Worm (Caenorhabditis elegans) whole organism, young adult: ENCODE data around the gene C27A7.5.
"Not testable (repeated sequence)": the region's sequence is repeated elsewhere in the genome, so short reads cannot be mapped to it uniquely, and the experiment has no call there.

ENCODE experiments used
- B0035.1 ChIP-seq: sonication (generic microtip); optimal IDR thresholded peaks from 2 replicates; lab custom pipeline; 2016; ENCODE audit warnings: missing genetic modification characterization, mild to moderate bottlenecking, missing compliant biosample characterization, missing genotype, missing genetic modification reagents
- F10E7.11 ChIP-seq: sonication (generic microtip); optimal IDR thresholded peaks from 2 replicates; lab custom pipeline; 2017; ENCODE audit warnings: mild to moderate bottlenecking, missing genetic modification characterization, moderate library complexity, missing compliant biosample characterization
- F49E8.2 ChIP-seq: sonication (generic microtip); optimal IDR thresholded peaks from 3 replicates; lab custom pipeline; 2017; ENCODE audit warnings: missing genetic modification characterization, mild to moderate bottlenecking, missing compliant biosample characterization, antibody characterized with exemption, moderate library complexity; ENCODE audit not compliant: insufficient read depth
- F52B5.7 ChIP-seq: sonication (generic microtip); optimal IDR thresholded peaks from 2 replicates; lab custom pipeline; 2016; ENCODE audit warnings: mild to moderate bottlenecking, missing genetic modification characterization, missing compliant biosample characterization
- F55B11.4 ChIP-seq: sonication (generic microtip); optimal IDR thresholded peaks from 2 replicates; lab custom pipeline; 2016; ENCODE audit warnings: missing compliant biosample characterization, missing genetic modification characterization, borderline replicate concordance; ENCODE audit not compliant: insufficient read depth
- K11D2.4 ChIP-seq: fragments of 200-800 bp; sonication (Bioruptor generic); IDR thresholded peaks from 2 replicates; pipeline ENCODE4 v1.3.6; 2022; ENCODE audit warnings: missing genetic modification reagents, missing genetic modification characterization, missing compliant biosample characterization
- T26A5.8 ChIP-seq: sonication (generic microtip); optimal IDR thresholded peaks from 2 replicates; lab custom pipeline; 2016; ENCODE audit warnings: missing genetic modification characterization, missing compliant biosample characterization
- ZK185.1 ChIP-seq: sonication (generic microtip); optimal IDR thresholded peaks from 2 replicates; lab custom pipeline; 2016; ENCODE audit warnings: mild to moderate bottlenecking, missing genetic modification characterization, missing compliant biosample characterization; ENCODE audit not compliant: poor library complexity, severe bottlenecking
- athp-1 ChIP-seq: sonication (generic microtip); optimal IDR thresholded peaks from 2 replicates; lab custom pipeline; 2017; ENCODE audit warnings: mild to moderate bottlenecking, missing genetic modification characterization, missing compliant biosample characterization
- attf-3 ChIP-seq: fragments of 200-800 bp; sonication (Bioruptor generic); conservative IDR thresholded peaks from 2 replicates; pipeline ENCODE4 v1.3.6; 2022; ENCODE audit warnings: missing genetic modification reagents, missing genetic modification characterization, missing compliant biosample characterization
- ccch-3 ChIP-seq: fragments of 200-800 bp; sonication (Bioruptor generic); optimal IDR thresholded peaks from 2 replicates; lab custom pipeline; 2018; ENCODE audit warnings: mild to moderate bottlenecking, missing genetic modification characterization, missing compliant biosample characterization
- ceh-100 ChIP-seq: fragments of 200-800 bp; sonication (Bioruptor generic); IDR thresholded peaks from 2 replicates; pipeline ENCODE4 v1.3.6; 2022; ENCODE audit warnings: missing genetic modification reagents, missing genetic modification characterization, missing compliant biosample characterization
- ceh-58 ChIP-seq: fragments of 200-800 bp; sonication (Bioruptor generic); IDR thresholded peaks from 2 replicates; pipeline ENCODE4 v1.3.6; 2022; ENCODE audit warnings: missing genetic modification characterization, missing compliant biosample characterization
- ceh-79 ChIP-seq: sonication (generic microtip); optimal IDR thresholded peaks from 2 replicates; lab custom pipeline; 2017; ENCODE audit warnings: mild to moderate bottlenecking, missing genetic modification characterization, missing compliant biosample characterization
- lag-1 ChIP-seq: fragments of 200-800 bp; sonication (Bioruptor generic); IDR thresholded peaks from 2 replicates; pipeline ENCODE4 v1.3.6; 2022; ENCODE audit warnings: missing genetic modification reagents, missing genetic modification characterization, missing compliant biosample characterization
- let-607 ChIP-seq, 2 experiments: fragments of 200-800 bp in 1 of 2; sonication (Bioruptor generic) in 1 of 2; sonication (generic microtip) in 1 of 2; optimal IDR thresholded peaks; 2 replicates each; lab custom pipeline; 2016 to 2018; ENCODE audit warnings: mild to moderate bottlenecking in 2 of 2, missing compliant biosample characterization in 2 of 2, missing genetic modification characterization in 2 of 2, moderate library complexity in 2 of 2, missing genotype in 1 of 2
- madf-3 ChIP-seq: fragments of 200-800 bp; sonication (Bioruptor generic); IDR thresholded peaks from 2 replicates; pipeline ENCODE4 v1.3.6; 2022; ENCODE audit warnings: missing genetic modification reagents, missing genetic modification characterization, missing compliant biosample characterization
- madf-6 ChIP-seq: fragments of 200-800 bp; sonication (Bioruptor generic); IDR thresholded peaks from 2 replicates; pipeline ENCODE4 v1.3.6; 2022; ENCODE audit warnings: missing genetic modification reagents, missing genetic modification characterization, missing compliant biosample characterization
- mcd-1 ChIP-seq: fragments of 200-800 bp; sonication (Bioruptor generic); IDR thresholded peaks from 2 replicates; pipeline ENCODE4 v1.3.6; 2022; ENCODE audit warnings: missing genetic modification reagents, missing genetic modification characterization, missing compliant biosample characterization
- mel-28 ChIP-seq: sonication (generic microtip); optimal IDR thresholded peaks from 2 replicates; lab custom pipeline; 2016; ENCODE audit warnings: borderline replicate concordance, mild to moderate bottlenecking, missing genetic modification characterization, missing compliant biosample characterization
- mxl-1 ChIP-seq: sonication (generic microtip); optimal IDR thresholded peaks from 2 replicates; lab custom pipeline; 2016; ENCODE audit warnings: missing genetic modification characterization, missing compliant biosample characterization
- nfyb-1 ChIP-seq: fragments of 200-800 bp; sonication (Bioruptor generic); IDR thresholded peaks from 2 replicates; pipeline ENCODE4 v1.3.6; 2022; ENCODE audit warnings: missing genetic modification reagents, missing genetic modification characterization, missing compliant biosample characterization
- nhr-27 ChIP-seq: fragments of 200-800 bp; sonication (Bioruptor generic); optimal IDR thresholded peaks from 2 replicates; lab custom pipeline; 2018; ENCODE audit warnings: mild to moderate bottlenecking, missing genetic modification characterization, moderate library complexity, missing compliant biosample characterization
- rec-8 ChIP-seq, 2 experiments: sonication (generic microtip); optimal IDR thresholded peaks; 2 replicates each; lab custom pipeline; 2016; ENCODE audit warnings: mild to moderate bottlenecking in 2 of 2, missing genetic modification characterization in 2 of 2, missing genetic modification reagents in 2 of 2, missing genotype in 2 of 2, missing biosample characterization in 1 of 2, missing compliant biosample characterization in 1 of 2, moderate library complexity in 1 of 2
- sdz-38 ChIP-seq: sonication (generic microtip); optimal IDR thresholded peaks from 2 replicates; lab custom pipeline; 2016; ENCODE audit warnings: missing genotype, missing genetic modification characterization, missing compliant biosample characterization
- snpc-1.1 ChIP-seq: sonication (generic microtip); optimal IDR thresholded peaks from 2 replicates; lab custom pipeline; 2017; ENCODE audit warnings: missing genetic modification characterization, mild to moderate bottlenecking, missing compliant biosample characterization, antibody characterized with exemption, moderate library complexity, missing genotype, missing genetic modification reagents; ENCODE audit not compliant: insufficient read depth
- tbp1 ChIP-seq: fragments of 200-800 bp; sonication (Bioruptor generic); optimal IDR thresholded peaks from 2 replicates; lab custom pipeline; 2018; ENCODE audit warnings: mild to moderate bottlenecking, missing genetic modification characterization, missing compliant biosample characterization
- unc-62 ChIP-seq: fragments of 150-350 bp; optimal IDR thresholded peaks from 2 replicates; lab custom pipeline; 2014; ENCODE audit warnings: missing biosample characterization, missing genetic modification reagents, missing genetic modification characterization
- ztf-28 ChIP-seq: fragments of 200-800 bp; sonication (Bioruptor generic); IDR thresholded peaks from 2 replicates; pipeline ENCODE4 v1.3.6; 2022; ENCODE audit warnings: missing genetic modification reagents, missing genetic modification characterization, missing compliant biosample characterization
- ztf-6 ChIP-seq: fragments of 200-800 bp; sonication (Bioruptor generic); IDR thresholded peaks from 2 replicates; pipeline ENCODE4 v1.3.6; 2022; ENCODE audit warnings: missing genetic modification reagents, missing genetic modification characterization, missing compliant biosample characterization

The C27A7.5 gene

DNA sequence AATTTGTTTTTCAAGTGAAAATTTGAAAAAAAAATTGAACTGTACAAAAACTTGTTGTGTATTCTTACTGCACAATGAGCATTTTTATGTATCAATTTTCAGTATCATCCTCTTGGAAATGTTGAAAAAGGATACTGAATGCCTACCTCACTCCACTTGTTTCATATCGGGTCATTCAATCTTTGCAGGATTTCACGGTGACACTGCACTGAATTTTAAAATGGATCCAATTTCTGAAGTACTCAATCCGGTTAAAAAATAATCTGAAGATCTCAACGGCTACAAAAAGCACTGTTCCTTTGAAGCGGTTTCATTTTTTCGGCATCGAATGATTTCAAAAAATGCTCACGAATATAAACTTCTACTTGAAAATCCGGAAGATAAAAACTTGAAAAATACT lies 24.2 kb downstream of the C27A7.5 start:
- TF ChIP-seq rec-8 (tag; optimal IDR thresholded peaks at IDR 0.05; lab: Kevin White, UChicago) (no peak), nhr-27 (tag; lab: Kevin White, UChicago) (no peak), snpc-1.1 (no peak), ceh-58 (GFP tag; lab: Robert Waterston, UW) (no peak), T26A5.8 (no peak), ceh-100 (GFP tag; lab: Robert Waterston, UW) (no peak), unc-62 (no peak), ztf-28 (GFP tag; lab: Robert Waterston, UW) (no peak)

DNA sequence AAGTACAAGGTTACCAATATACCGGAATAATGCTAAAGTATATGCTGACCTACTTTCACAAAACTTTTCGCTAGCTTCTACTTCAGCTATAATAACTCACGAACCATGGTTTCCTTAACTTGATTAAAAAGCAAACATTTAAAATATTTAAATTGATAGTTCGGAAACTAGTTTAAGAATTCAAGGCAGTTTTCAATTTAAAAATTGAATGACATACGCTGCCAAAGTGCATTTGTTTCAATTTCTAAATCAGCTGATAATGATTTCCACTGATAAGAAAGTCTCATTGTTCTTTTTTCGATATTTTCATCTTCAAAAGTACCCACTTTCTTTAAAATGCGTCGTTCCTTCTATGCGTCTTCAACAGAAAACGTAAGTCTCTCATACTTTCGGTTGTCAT lies 31.0 kb downstream of the C27A7.5 start, which contains the start of gene enpp-1:
TSS of gene enpp-1 (plus strand) at position 301 of the 400 bp plus-strand sequence.
- TF ChIP-seq sdz-38 (tag; lab: Kevin White, UChicago); ceh-79; F55B11.4: not testable (repeated sequence)

DNA sequence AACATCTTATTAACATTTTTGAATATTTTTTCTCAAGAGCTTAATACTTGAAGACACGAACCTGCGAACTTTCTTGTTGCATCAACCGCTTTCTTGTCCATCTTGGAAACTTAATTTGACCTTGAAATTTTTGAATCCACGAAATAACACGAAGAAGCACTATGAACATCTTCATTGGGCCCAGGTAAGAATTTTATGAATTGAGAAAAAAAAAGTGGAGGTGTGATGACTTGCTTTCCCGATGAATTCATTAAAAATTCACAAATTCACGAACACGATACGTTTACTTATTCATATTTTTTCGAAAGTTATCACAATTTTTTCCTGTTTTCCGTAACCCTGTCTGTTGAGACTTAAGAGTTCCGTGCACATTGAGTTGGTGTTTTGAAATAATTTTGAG lies 31.4 kb downstream of the C27A7.5 start, which contains the start of gene C27A7.6:
TSS of gene C27A7.6 (minus strand) at position 101 of the 400 bp plus-strand sequence.
- TF ChIP-seq ceh-79; ccch-3; mel-28 (tag; lab: Kevin White, UChicago): not testable (repeated sequence)

DNA sequence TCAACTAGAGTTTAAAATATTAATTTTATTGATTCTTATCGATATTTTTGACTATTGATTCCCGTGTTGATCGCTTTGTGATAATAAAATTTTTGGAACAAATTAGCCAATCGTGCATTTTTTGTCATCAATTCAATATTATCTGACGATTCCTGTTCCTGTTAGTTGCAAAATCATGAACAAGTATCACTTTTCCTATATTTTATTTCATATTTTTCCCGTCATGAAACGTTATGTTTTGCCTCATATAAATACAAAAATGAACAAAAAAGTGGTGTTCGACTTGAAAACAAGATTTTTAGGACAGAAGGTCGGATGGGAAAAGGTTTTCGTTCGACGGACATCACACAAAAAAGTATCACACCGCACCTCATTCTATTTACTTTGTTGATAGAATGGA lies 40.8 kb downstream of the C27A7.5 start, which contains the start of gene C13C4.6:
TSS of gene C13C4.6 (plus strand) at position 301 of the 400 bp plus-strand sequence.
- TF ChIP-seq let-607 (tag; optimal IDR thresholded peaks at IDR 0.05; lab: Kevin White, UChicago) (no peak), madf-3 (no peak), ZK185.1 (tag; lab: Kevin White, UChicago) (no peak), tbp1 (GFP tag; lab: Kevin White, UChicago) (no peak), ztf-6 (GFP tag; lab: Robert Waterston, UW) (no peak), madf-6 (no peak), mxl-1 (tag; lab: Kevin White, UChicago) (no peak), nfyb-1 (GFP tag; lab: Robert Waterston, UW) (no peak), athp-1 (tag; lab: Kevin White, UChicago) (no peak), attf-3 (GFP tag; lab: Robert Waterston, UW) (no peak)

DNA sequence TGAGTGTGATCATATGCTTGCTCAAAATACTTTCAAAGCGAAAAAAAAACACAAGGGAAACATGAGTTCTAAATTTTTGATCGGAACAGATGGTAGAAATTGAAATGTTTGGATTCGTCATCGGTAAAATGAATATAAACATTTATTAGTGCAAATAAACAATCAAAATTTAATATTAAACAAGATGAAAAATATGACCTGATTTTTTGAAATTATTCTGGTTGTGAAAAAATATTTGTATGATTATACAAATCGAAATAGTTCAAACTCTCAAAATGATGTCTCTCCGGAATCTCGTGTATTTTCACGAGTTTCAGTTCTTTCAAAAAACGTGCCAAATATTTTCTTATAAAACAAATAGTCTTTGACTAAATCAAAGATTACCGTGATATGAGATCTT lies 41.7 kb downstream of the C27A7.5 start, which contains the start of gene C13C4.7:
TSS of gene C13C4.7 (minus strand) at position 101 of the 400 bp plus-strand sequence.
- TF ChIP-seq mcd-1 (GFP tag; lab: Robert Waterston, UW), result no peak
- TF ChIP-seq let-607 (tag; optimal IDR thresholded peaks at IDR 0.05; lab: Kevin White, UChicago), result no peak
- no peak for TF ChIP-seq F52B5.7 (tag; lab: Kevin White, UChicago)
- TF ChIP-seq K11D2.4 (GFP tag; lab: Robert Waterston, UW), result no peak
- TF ChIP-seq F10E7.11 (tag; lab: Kevin White, UChicago), result no peak
- no peak for TF ChIP-seq B0035.1 (tag; lab: Kevin White, UChicago)
- no peak for TF ChIP-seq F49E8.2 (tag; lab: Kevin White, UChicago)
- TF ChIP-seq T26A5.8, result no peak
- no peak for TF ChIP-seq lag-1 (GFP tag; lab: Robert Waterston, UW)
- no peak for TF ChIP-seq madf-6
